Fruit fly (Drosophila melanogaster) whole organism, embryonic: ENCODE data around the gene CG13631.

Experiments used
- CG13424 ChIP-seq: fragments of 200-800 bp; sonication (Bioruptor generic); optimal IDR thresholded peaks from 2 replicates; lab custom pipeline; 2019; ENCODE audit warnings: missing biosample characterization, mild to moderate bottlenecking, missing genetic modification characterization, moderate library complexity
- CG6254 ChIP-seq: fragments of 200-800 bp; sonication (Bioruptor generic); optimal IDR thresholded peaks from 3 replicates; lab custom pipeline; 2017; ENCODE audit warnings: mild to moderate bottlenecking, missing biosample characterization, missing genetic modification reagents, missing genetic modification characterization
- CoRest ChIP-seq: fragments of 200-800 bp; sonication (Bioruptor generic); optimal IDR thresholded peaks from 3 replicates; lab custom pipeline; 2018; ENCODE audit warnings: missing biosample characterization, mild to moderate bottlenecking, missing genetic modification characterization, moderate library complexity
- Dll ChIP-seq: fragments of 200-800 bp; sonication (Bioruptor generic); IDR thresholded peaks from 4 replicates; pipeline ENCODE4 v1.3.6; 2022; ENCODE audit warnings: missing biosample characterization, missing genetic modification characterization; ENCODE audit not compliant: partially characterized antibody
- Hmx ChIP-seq: fragments of 200-800 bp; sonication (Bioruptor generic); optimal IDR thresholded peaks from 2 replicates; lab custom pipeline; 2016; ENCODE audit warnings: missing biosample characterization, missing genetic modification characterization
- TFAM ChIP-seq: fragments of 200-800 bp; sonication (Bioruptor generic); optimal IDR thresholded peaks from 2 replicates; lab custom pipeline; 2017; ENCODE audit warnings: missing biosample characterization, missing genetic modification characterization, inconsistent platforms
- org-1 ChIP-seq: fragments of 200-800 bp; sonication (Bioruptor generic); optimal IDR thresholded peaks from 2 replicates; lab custom pipeline; 2017; ENCODE audit warnings: missing biosample characterization, missing genetic modification characterization

- TF ChIP-seq org-1 (GFP tag; lab: Kevin White, UChicago) (no peak), Hmx (GFP tag; lab: Kevin White, UChicago) (no peak), CG6254 (no peak), CoRest (tag; lab: Kevin White, UChicago) (no peak), Dll (GFP tag; lab: Robert Waterston, UW) (peak; percentile 93), CG13424 (tag; lab: Kevin White, UChicago) (no peak), TFAM (GFP tag; lab: Kevin White, UChicago) (no peak)
Measured at dm6 chr3R:24753561-24754027, 15.6 kb upstream of the CG13631 start, which contains the start of gene asp.
